Fruit fly (Drosophila melanogaster): ENCODE data around the gene CG12773.

Gene CG12773

dm6 chrX:1388148-1388703 lies 34.4 kb upstream of the CG12773 start:
- TF ChIP-seq dl (GFP tag; optimal IDR thresholded peaks at IDR 0.05; ENCODE audit: insufficient read depth in 1 of 2, partially characterized antibody in 2 of 2), result peak in 1 of 2 experiments; percentile 25
- no peak for TF ChIP-seq pan (optimal IDR thresholded peaks at IDR 0.05)

dm6 chrX:1387149-1387752 lies 33.5 kb upstream of the CG12773 start:
- no peak for TF ChIP-seq fru (GFP tag; optimal IDR thresholded peaks at IDR 0.05)
- TF ChIP-seq Rel (GFP tag; optimal IDR thresholded peaks at IDR 0.05), result no peak
- TF ChIP-seq Rel (tag; optimal IDR thresholded peaks at IDR 0.05), result peak; percentile 81
- TF ChIP-seq h (GFP tag; optimal IDR thresholded peaks at IDR 0.05), result peak; percentile 50

- TF ChIP-seq HLH106 (tag; optimal IDR thresholded peaks at IDR 0.05) (no peak), CG32264 (GFP tag; optimal IDR thresholded peaks at IDR 0.05) (no peak), CrebA (GFP tag; optimal IDR thresholded peaks at IDR 0.05; ENCODE audit: borderline replicate concordance) (no peak), Hr78 (GFP tag; optimal IDR thresholded peaks at IDR 0.05) (no peak), br (GFP tag; optimal IDR thresholded peaks at IDR 0.05) (no peak), Rel (GFP tag; optimal IDR thresholded peaks at IDR 0.05) (no peak), Rel (tag; optimal IDR thresholded peaks at IDR 0.05) (no peak), Dif (GFP tag; optimal IDR thresholded peaks at IDR 0.05; ENCODE audit: partially characterized antibody) (no peak)
Observed at dm6 chrX:1384232-1384631, 30.5 kb upstream of the CG12773 start.

dm6 chrX:1382489-1382888 lies 28.7 kb upstream of the CG12773 start:
- TF ChIP-seq Jra (GFP tag; optimal IDR thresholded peaks at IDR 0.05) (no peak), CG9705 (GFP tag; optimal IDR thresholded peaks at IDR 0.05) (no peak), sv (GFP tag; optimal IDR thresholded peaks at IDR 0.05) (no peak), ey (GFP tag; optimal IDR thresholded peaks at IDR 0.05) (no peak), h (GFP tag; optimal IDR thresholded peaks at IDR 0.05) (no peak), fru (GFP tag; optimal IDR thresholded peaks at IDR 0.05) (no peak), Sp1 (GFP tag; optimal IDR thresholded peaks at IDR 0.05) (no peak), Myc (optimal IDR thresholded peaks at IDR 0.05) (no peak)

- no peak for TF ChIP-seq sage (GFP tag; optimal IDR thresholded peaks at IDR 0.05)
- TF ChIP-seq Hr78 (GFP tag; optimal IDR thresholded peaks at IDR 0.05), result no peak
- TF ChIP-seq pan (optimal IDR thresholded peaks at IDR 0.05), result no peak
- TF ChIP-seq brk (GFP tag; optimal IDR thresholded peaks at IDR 0.05), result no peak
- no peak for TF ChIP-seq N (GFP tag; optimal IDR thresholded peaks at IDR 0.05)
- no peak for TF ChIP-seq Mio (GFP tag; optimal IDR thresholded peaks at IDR 0.05)
- no peak for TF ChIP-seq ey (GFP tag; optimal IDR thresholded peaks at IDR 0.05)
- no peak for TF ChIP-seq Jra (GFP tag; optimal IDR thresholded peaks at IDR 0.05)
- no peak for TF ChIP-seq dsf (GFP tag; optimal IDR thresholded peaks at IDR 0.05; ENCODE audit: borderline replicate concordance)
- TF ChIP-seq CG9705 (GFP tag; optimal IDR thresholded peaks at IDR 0.05), result no peak
- TF ChIP-seq jim (GFP tag; optimal IDR thresholded peaks at IDR 0.05), result no peak
- TF ChIP-seq h (GFP tag; optimal IDR thresholded peaks at IDR 0.05), result no peak
- TF ChIP-seq br (GFP tag; optimal IDR thresholded peaks at IDR 0.05), result no peak
Observed at dm6 chrX:1381413-1381991, 27.7 kb upstream of the CG12773 start.

dm6 chrX:1380350-1381060 lies 26.7 kb upstream of the CG12773 start, which contains the start of the genes CG3719 and CG32813:
Gene CG3719, minus strand, starts transcription at chrX:1380480.
Gene CG32813, plus strand, starts transcription at chrX:1380914.
- peak; percentile 3 for TF ChIP-seq sv (GFP tag; optimal IDR thresholded peaks at IDR 0.05)
- TF ChIP-seq brk (GFP tag; optimal IDR thresholded peaks at IDR 0.05), result no peak
- no peak for TF ChIP-seq N (GFP tag; optimal IDR thresholded peaks at IDR 0.05)
- TF ChIP-seq fru (GFP tag; optimal IDR thresholded peaks at IDR 0.05), result no peak
- no peak for TF ChIP-seq dmrt93B (GFP tag; optimal IDR thresholded peaks at IDR 0.05)
- no peak for TF ChIP-seq GATAd (GFP tag; optimal IDR thresholded peaks at IDR 0.05)
- TF ChIP-seq Sp1 (GFP tag; optimal IDR thresholded peaks at IDR 0.05), result peak; percentile 14
- TF ChIP-seq Vsx2 (GFP tag; optimal IDR thresholded peaks at IDR 0.05; ENCODE audit: partially characterized antibody), result no peak
- no peak for TF ChIP-seq lola (GFP tag; optimal IDR thresholded peaks at IDR 0.05)
- peak; percentile 17 for TF ChIP-seq Dif (GFP tag; optimal IDR thresholded peaks at IDR 0.05; ENCODE audit: partially characterized antibody)
- TF ChIP-seq OdsH (GFP tag; optimal IDR thresholded peaks at IDR 0.05), result no peak
- no peak for TF ChIP-seq Abd-B (GFP tag; optimal IDR thresholded peaks at IDR 0.05)
- TF ChIP-seq jim (GFP tag; optimal IDR thresholded peaks at IDR 0.05), result no peak
- TF ChIP-seq CG32264 (GFP tag; optimal IDR thresholded peaks at IDR 0.05), result no peak
- TF ChIP-seq woc (GFP tag; optimal IDR thresholded peaks at IDR 0.05), result no peak
- no peak for TF ChIP-seq Hnf4 (GFP tag; optimal IDR thresholded peaks at IDR 0.05)
- no peak for TF ChIP-seq tai (GFP tag; optimal IDR thresholded peaks at IDR 0.05)
- TF ChIP-seq br (GFP tag; optimal IDR thresholded peaks at IDR 0.05), result peak; percentile 28
- no peak for TF ChIP-seq usp (GFP tag; optimal IDR thresholded peaks at IDR 0.05)
- no peak for TF ChIP-seq Dfd (GFP tag; optimal IDR thresholded peaks at IDR 0.05)
- TF ChIP-seq dl (GFP tag; optimal IDR thresholded peaks at IDR 0.05; ENCODE audit: insufficient read depth in 1 of 2, partially characterized antibody in 2 of 2), result no peak
- no peak for TF ChIP-seq Rel (GFP tag; optimal IDR thresholded peaks at IDR 0.05)
- no peak for TF ChIP-seq Rel (tag; optimal IDR thresholded peaks at IDR 0.05)
- TF ChIP-seq Jra (GFP tag; optimal IDR thresholded peaks at IDR 0.05), result no peak
- no peak for TF ChIP-seq CrebA (GFP tag; optimal IDR thresholded peaks at IDR 0.05; ENCODE audit: borderline replicate concordance)
- peak in 1 of 2 experiments; percentile 64 for TF ChIP-seq foxo (GFP tag; optimal IDR thresholded peaks at IDR 0.05)

All from whole organism, wandering third instar larva.